Worm (Caenorhabditis elegans): ENCODE measurements around the gene bbs-5.
A peak's percentile ranks its signal among the peaks of the same experiment; 100 is the strongest.

- TF ChIP-seq him-1 (tag; optimal IDR thresholded peaks at IDR 0.05) (no peak), W03F9.2 (tag; optimal IDR thresholded peaks at IDR 0.05) (peak; percentile 82), dao-5 (tag; optimal IDR thresholded peaks at IDR 0.05) (no peak)
Observed at ce11 chrIII:10218587-10218986, 43.0 kb downstream of the bbs-5 start, which contains the start of the genes rde-4 and cox-14.

Data from whole organism, L4/young adult.